Fruit fly (Drosophila melanogaster) whole organism, embryonic: Measurements from ENCODE around the gene DIP2.

Experiments used
- Aef1 ChIP-seq: fragments of 200-800 bp; sonication (Bioruptor generic); IDR thresholded peaks from 3 replicates; pipeline ENCODE4 v1.3.6; 2022; ENCODE audit warnings: missing biosample characterization, missing genetic modification characterization
- Blimp-1 ChIP-seq: fragments of 200-800 bp; sonication (Bioruptor generic); optimal IDR thresholded peaks from 3 replicates; lab custom pipeline; 2018; ENCODE audit warnings: missing biosample characterization, missing genetic modification characterization, mild to moderate bottlenecking, moderate library complexity, missing genetic modification reagents
- CG10209 ChIP-seq: fragments of 200-800 bp; sonication (Bioruptor generic); optimal IDR thresholded peaks from 3 replicates; lab custom pipeline; 2017; ENCODE audit warnings: missing biosample characterization, mild to moderate bottlenecking, missing genetic modification characterization, missing genetic modification reagents
- CG10654 ChIP-seq: fragments of 200-800 bp; sonication (Bioruptor generic); optimal IDR thresholded peaks from 2 replicates; lab custom pipeline; 2016; ENCODE audit warnings: missing biosample characterization, missing genetic modification characterization
- CG11560 ChIP-seq: fragments of 200-800 bp; sonication (Bioruptor generic); IDR thresholded peaks from 3 replicates; pipeline ENCODE4 v1.3.6; 2022; ENCODE audit warnings: missing biosample characterization, missing genetic modification characterization
- CG12219 ChIP-seq: fragments of 200-800 bp; sonication (Bioruptor generic); optimal IDR thresholded peaks from 3 replicates; lab custom pipeline; 2018; ENCODE audit warnings: missing biosample characterization, mild to moderate bottlenecking, missing genetic modification characterization
- CG12659 ChIP-seq: fragments of 200-800 bp; sonication (Bioruptor generic); optimal IDR thresholded peaks from 3 replicates; lab custom pipeline; 2017; ENCODE audit warnings: mild to moderate bottlenecking, missing biosample characterization, missing genetic modification reagents, missing genetic modification characterization
- CG1647 ChIP-seq: fragments of 200-800 bp; sonication (Bioruptor generic); optimal IDR thresholded peaks from 3 replicates; lab custom pipeline; 2016; ENCODE audit warnings: missing biosample characterization, missing genetic modification characterization
- CG2712 ChIP-seq: fragments of 200-800 bp; optimal IDR thresholded peaks from 3 replicates; lab custom pipeline; 2019; ENCODE audit warnings: missing biosample characterization, mild to moderate bottlenecking, missing genetic modification characterization, moderate library complexity
- CG31224 ChIP-seq: fragments of 200-800 bp; sonication (Bioruptor generic); IDR thresholded peaks from 2 replicates; pipeline ENCODE4 v1.3.6; 2022; ENCODE audit warnings: missing biosample characterization, missing genetic modification characterization
- CG3838 ChIP-seq: fragments of 200-800 bp; sonication (Bioruptor generic); optimal IDR thresholded peaks from 3 replicates; lab custom pipeline; 2016; ENCODE audit warnings: missing biosample characterization, missing genetic modification characterization
- CG4404 ChIP-seq: fragments of 200-800 bp; sonication (Bioruptor generic); IDR thresholded peaks from 2 replicates; pipeline ENCODE4 v1.3.6; 2022; ENCODE audit warnings: missing biosample characterization, missing genetic modification characterization
- CG6765 ChIP-seq: fragments of 200-800 bp; sonication (Bioruptor generic); optimal IDR thresholded peaks from 3 replicates; lab custom pipeline; 2017; ENCODE audit warnings: missing biosample characterization, mild to moderate bottlenecking, missing genetic modification characterization
- CG6854 ChIP-seq: fragments of 200-800 bp; sonication (Bioruptor generic); optimal IDR thresholded peaks from 3 replicates; lab custom pipeline; 2017; ENCODE audit warnings: missing biosample characterization, mild to moderate bottlenecking, missing genetic modification characterization
- CG7357 ChIP-seq: fragments of 200-800 bp; sonication (Bioruptor generic); IDR thresholded peaks from 3 replicates; pipeline ENCODE4 v1.3.6; 2022; ENCODE audit warnings: missing biosample characterization, missing genetic modification characterization
- CG8359 ChIP-seq: fragments of 200-800 bp; sonication (Bioruptor generic); optimal IDR thresholded peaks from 2 replicates; lab custom pipeline; 2017; ENCODE audit warnings: missing biosample characterization, mild to moderate bottlenecking, missing genetic modification characterization, borderline replicate concordance
- CG8478 ChIP-seq: fragments of >200 bp; optimal IDR thresholded peaks from 2 replicates; lab custom pipeline; 2018
- CrebB ChIP-seq: fragments of 200-800 bp; sonication (Bioruptor generic); optimal IDR thresholded peaks from 3 replicates; lab custom pipeline; 2018; ENCODE audit warnings: missing biosample characterization, mild to moderate bottlenecking, missing genetic modification characterization
- D19B ChIP-seq: fragments of 200-800 bp; sonication (Bioruptor generic); optimal IDR thresholded peaks from 2 replicates; lab custom pipeline; 2017; ENCODE audit warnings: missing biosample characterization, mild to moderate bottlenecking, missing genetic modification characterization
- Hey ChIP-seq: fragments of 200-800 bp; sonication (Bioruptor generic); optimal IDR thresholded peaks from 3 replicates; lab custom pipeline; 2018; ENCODE audit warnings: missing biosample characterization, mild to moderate bottlenecking, missing genetic modification characterization
- MESR4 ChIP-seq: fragments of 200-800 bp; sonication (Bioruptor generic); optimal IDR thresholded peaks from 2 replicates; lab custom pipeline; 2018; ENCODE audit warnings: missing biosample characterization, mild to moderate bottlenecking, missing genetic modification characterization, moderate library complexity
- NfI ChIP-seq: fragments of 200-800 bp; sonication (Bioruptor generic); optimal IDR thresholded peaks from 3 replicates; lab custom pipeline; 2018; ENCODE audit warnings: missing biosample characterization, mild to moderate bottlenecking, missing genetic modification characterization, moderate library complexity
- Oli ChIP-seq: fragments of 200-800 bp; sonication (Bioruptor generic); optimal IDR thresholded peaks from 2 replicates; lab custom pipeline; 2018; ENCODE audit warnings: missing biosample characterization, mild to moderate bottlenecking, missing genetic modification characterization, moderate library complexity
- Rfx ChIP-seq: fragments of 200-800 bp; sonication (Bioruptor generic); IDR thresholded peaks from 2 replicates; pipeline ENCODE4 v1.3.6; 2022; ENCODE audit warnings: missing biosample characterization, missing genetic modification characterization
- Side ChIP-seq: fragments of 200-800 bp; sonication (Bioruptor generic); optimal IDR thresholded peaks from 2 replicates; lab custom pipeline; 2016; ENCODE audit warnings: missing biosample characterization, missing genetic modification characterization
- Sin3A ChIP-seq: fragments of >200 bp; optimal IDR thresholded peaks from 2 replicates; lab custom pipeline; 2018
- Ssrp ChIP-seq: fragments of 200-800 bp; sonication (Bioruptor generic); optimal IDR thresholded peaks from 2 replicates; lab custom pipeline; 2018; ENCODE audit warnings: missing biosample characterization, mild to moderate bottlenecking, missing genetic modification characterization, moderate library complexity
- Taf1 ChIP-seq: fragments of 200-800 bp; sonication (Bioruptor generic); IDR thresholded peaks from 2 replicates; pipeline ENCODE4 v1.3.6; 2022; ENCODE audit warnings: missing biosample characterization, missing genetic modification characterization
- cato ChIP-seq: fragments of 200-800 bp; sonication (Bioruptor generic); optimal IDR thresholded peaks from 2 replicates; lab custom pipeline; 2016; ENCODE audit warnings: missing biosample characterization, missing genetic modification characterization, borderline replicate concordance
- chn ChIP-seq: fragments of 200-800 bp; sonication (Bioruptor generic); optimal IDR thresholded peaks from 2 replicates; lab custom pipeline; 2016; ENCODE audit warnings: missing biosample characterization, missing genetic modification characterization
- ewg ChIP-seq: fragments of 200-800 bp; sonication (Bioruptor generic); optimal IDR thresholded peaks from 3 replicates; lab custom pipeline; 2017; ENCODE audit warnings: mild to moderate bottlenecking, missing biosample characterization, missing genetic modification reagents, missing genetic modification characterization
- ftz-f1 ChIP-seq: fragments of 200-800 bp; sonication (Bioruptor generic); optimal IDR thresholded peaks from 2 replicates; lab custom pipeline; 2016; ENCODE audit warnings: missing biosample characterization, missing genetic modification characterization
- grau ChIP-seq: fragments of 200-800 bp; optimal IDR thresholded peaks from 3 replicates; lab custom pipeline; 2019; ENCODE audit warnings: missing biosample characterization, mild to moderate bottlenecking, missing genetic modification characterization, moderate library complexity
- grn ChIP-seq: fragments of 200-800 bp; sonication (Bioruptor generic); optimal IDR thresholded peaks from 3 replicates; lab custom pipeline; 2017; ENCODE audit warnings: missing biosample characterization, missing genetic modification characterization
- gsb ChIP-seq: fragments of 200-800 bp; sonication (Bioruptor generic); IDR thresholded peaks from 2 replicates; pipeline ENCODE4 v1.3.6; 2022; ENCODE audit warnings: missing biosample characterization, missing genetic modification characterization
- h ChIP-seq: fragments of >200 bp; optimal IDR thresholded peaks from 2 replicates; lab custom pipeline; 2017
- hb ChIP-seq: fragments of 200-800 bp; sonication (Bioruptor generic); IDR thresholded peaks from 3 replicates; pipeline ENCODE4 v1.3.6; 2022; ENCODE audit warnings: missing biosample characterization, missing genetic modification characterization; ENCODE audit not compliant: partially characterized antibody
- kah ChIP-seq: fragments of 200-800 bp; sonication (Bioruptor generic); optimal IDR thresholded peaks from 2 replicates; lab custom pipeline; 2018; ENCODE audit warnings: missing biosample characterization, mild to moderate bottlenecking, missing genetic modification characterization
- lov ChIP-seq, 2 experiments: fragments of 200-800 bp in 1 of 2; fragments of >200 bp in 1 of 2; sonication (Bioruptor generic) in 1 of 2; IDR thresholded peaks in 1 of 2; optimal IDR thresholded peaks in 1 of 2; 2 replicates in 1 of 2; 3 replicates in 1 of 2; pipeline versions ENCODE4 v1.3.6 to Lab custom; 2017 to 2022; ENCODE audit warnings: missing biosample characterization in 1 of 2, missing genetic modification characterization in 1 of 2
- mld ChIP-seq: fragments of 200-800 bp; sonication (Bioruptor generic); IDR thresholded peaks from 3 replicates; pipeline ENCODE4 v1.3.6; 2022; ENCODE audit warnings: missing biosample characterization, missing genetic modification characterization; ENCODE audit not compliant: partially characterized antibody
- nerfin-1 ChIP-seq: fragments of 200-800 bp; sonication (Bioruptor generic); optimal IDR thresholded peaks from 3 replicates; lab custom pipeline; 2019; ENCODE audit warnings: missing biosample characterization, mild to moderate bottlenecking, missing genetic modification characterization, moderate library complexity
- org-1 ChIP-seq: fragments of 200-800 bp; sonication (Bioruptor generic); optimal IDR thresholded peaks from 2 replicates; lab custom pipeline; 2017; ENCODE audit warnings: missing biosample characterization, missing genetic modification characterization
- pan ChIP-seq, 4 experiments: fragments of >200 bp in 3 of 4; fragments of 200-800 bp in 1 of 4; sonication (Bioruptor generic) in 1 of 4; optimal IDR thresholded peaks in 3 of 4; IDR thresholded peaks in 1 of 4; 2 replicates each; pipeline versions ENCODE4 v1.3.6 to Lab custom; 2017 to 2022; ENCODE audit warnings: missing biosample characterization in 2 of 4, missing genetic modification characterization in 2 of 4, mixed read lengths in 1 of 4
- pho ChIP-seq: fragments of 200-800 bp; sonication (Bioruptor generic); optimal IDR thresholded peaks from 2 replicates; lab custom pipeline; 2016; ENCODE audit warnings: missing biosample characterization, missing genetic modification characterization
- pzg ChIP-seq: fragments of 200-800 bp; sonication (Bioruptor generic); optimal IDR thresholded peaks from 3 replicates; lab custom pipeline; 2018; ENCODE audit warnings: missing biosample characterization, mild to moderate bottlenecking, missing genetic modification characterization, moderate library complexity
- sr ChIP-seq: fragments of 200-800 bp; sonication (Bioruptor generic); IDR thresholded peaks from 3 replicates; pipeline ENCODE4 v1.3.6; 2022; ENCODE audit warnings: missing biosample characterization, missing genetic modification characterization
- stwl ChIP-seq: fragments of 200-800 bp; sonication (Bioruptor generic); optimal IDR thresholded peaks from 3 replicates; lab custom pipeline; 2018; ENCODE audit warnings: missing biosample characterization, mild to moderate bottlenecking, missing genetic modification characterization, moderate library complexity
- tap ChIP-seq: fragments of 200-800 bp; optimal IDR thresholded peaks from 3 replicates; lab custom pipeline; 2019; ENCODE audit warnings: missing biosample characterization, mild to moderate bottlenecking, missing genetic modification characterization, moderate library complexity
- unc-4 ChIP-seq: fragments of 200-800 bp; sonication (Bioruptor generic); IDR thresholded peaks from 2 replicates; pipeline ENCODE4 v1.3.6; 2022; ENCODE audit warnings: missing biosample characterization, missing genetic modification characterization; ENCODE audit not compliant: partially characterized antibody
- wor ChIP-seq: fragments of 200-800 bp; sonication (Bioruptor generic); IDR thresholded peaks from 2 replicates; pipeline ENCODE4 v1.3.6; 2022; ENCODE audit warnings: missing biosample characterization, missing genetic modification characterization

DIP2 gene

dm6 chr3L:262724-263177 is 5.0 kb upstream of the DIP2 start:
- TF ChIP-seq gsb (GFP tag; lab: Robert Waterston, UW) (no peak), h (no peak), CG1647 (GFP tag; lab: Kevin White, UChicago) (no peak), CG6765 (GFP tag; lab: Kevin White, UChicago) (no peak), hb (GFP tag; lab: Robert Waterston, UW) (peak; percentile 58; the same call in 2 of the 3 replicates), kah (GFP tag; lab: Kevin White, UChicago) (no peak), ftz-f1 (GFP tag; lab: Kevin White, UChicago) (peak; percentile 29), D19B (no peak), Aef1 (GFP tag; lab: Robert Waterston, UW) (no peak), pho (no peak), wor (GFP tag; lab: Robert Waterston, UW) (no peak), CG7357 (GFP tag; lab: Robert Waterston, UW) (no peak), CG31224 (no peak), CG8359 (GFP tag; lab: Kevin White, UChicago) (no peak), chn (GFP tag; lab: Kevin White, UChicago) (no peak), pan (optimal IDR thresholded peaks at IDR 0.05; lab: Kevin White, UChicago) (no peak), pan (GFP tag; optimal IDR thresholded peaks at IDR 0.05 in 1 of 2, IDR thresholded peaks at IDR 0.05 in 1 of 2) (no peak), CG6854 (GFP tag; lab: Kevin White, UChicago) (peak; percentile 6), Side (GFP tag; lab: Kevin White, UChicago) (no peak), CG4404 (GFP tag; lab: Robert Waterston, UW) (no peak), tap (tag; lab: Kevin White, UChicago) (no peak), grn (GFP tag; lab: Kevin White, UChicago) (no peak), CrebB (tag; lab: Kevin White, UChicago) (no peak), CG12659 (peak; percentile 34), CG10654 (GFP tag; lab: Kevin White, UChicago) (no peak), CG11560 (no peak), nerfin-1 (tag; lab: Kevin White, UChicago) (peak; percentile 87), mld (peak; percentile 55; the same call in 1 of the 3 replicates), org-1 (GFP tag; lab: Kevin White, UChicago) (no peak), NfI (GFP tag; lab: Kevin White, UChicago) (no peak), Sin3A (peak; percentile 18), pzg (GFP tag; lab: Kevin White, UChicago) (peak; percentile 69), CG12219 (no peak), Rfx (GFP tag; lab: Robert Waterston, UW) (peak; percentile 43; the same call in 1 of the 2 replicates), ewg (GFP tag; lab: Kevin White, UChicago) (peak; percentile 70), CG10209 (GFP tag; lab: Kevin White, UChicago) (no peak), Ssrp (tag; lab: Kevin White, UChicago) (no peak), cato (GFP tag; lab: Kevin White, UChicago) (no peak), unc-4 (GFP tag; lab: Robert Waterston, UW) (peak; percentile 88), Blimp-1 (GFP tag; lab: Kevin White, UChicago) (no peak), CG3838 (GFP tag; lab: Kevin White, UChicago) (no peak), Taf1 (GFP tag; lab: Robert Waterston, UW) (no peak), sr (GFP tag; lab: Robert Waterston, UW) (no peak), stwl (peak; percentile 25), CG2712 (tag; lab: Kevin White, UChicago) (no peak), grau (tag; lab: Kevin White, UChicago) (no peak), MESR4 (GFP tag; lab: Kevin White, UChicago) (peak; percentile 88), Oli (tag; lab: Kevin White, UChicago) (no peak), lov (optimal IDR thresholded peaks at IDR 0.05; lab: Kevin White, UChicago) (no peak), lov (GFP tag; IDR thresholded peaks at IDR 0.05; lab: Robert Waterston, UW) (no peak), CG8478 (no peak), Hey (no peak)
